Fruit fly (Drosophila melanogaster) whole organism, embryonic: ENCODE data around the gene CG12477.

Experiments used
- Ada2b ChIP-seq: fragments of 200-800 bp; sonication (Bioruptor generic); IDR thresholded peaks from 2 replicates; pipeline ENCODE4 v1.3.6; 2022; ENCODE audit warnings: missing biosample characterization, missing genetic modification characterization
- CG10147 ChIP-seq: fragments of 200-800 bp; sonication (Bioruptor generic); optimal IDR thresholded peaks from 2 replicates; lab custom pipeline; 2019; ENCODE audit warnings: missing biosample characterization, mild to moderate bottlenecking, missing genetic modification characterization, moderate library complexity
- CG10431 ChIP-seq: fragments of 200-800 bp; sonication (Bioruptor generic); optimal IDR thresholded peaks from 3 replicates; lab custom pipeline; 2018; ENCODE audit warnings: missing biosample characterization, mild to moderate bottlenecking, missing genetic modification characterization
- CG10979 ChIP-seq: fragments of 200-800 bp; sonication (Bioruptor generic); optimal IDR thresholded peaks from 2 replicates; lab custom pipeline; 2018; ENCODE audit warnings: missing biosample characterization, mild to moderate bottlenecking, missing genetic modification characterization, moderate library complexity
- CG12071 ChIP-seq: fragments of 200-800 bp; sonication (Bioruptor generic); optimal IDR thresholded peaks from 3 replicates; lab custom pipeline; 2018; ENCODE audit warnings: missing biosample characterization, mild to moderate bottlenecking, missing genetic modification characterization
- CG12155 ChIP-seq: fragments of 200-800 bp; sonication (Bioruptor generic); optimal IDR thresholded peaks from 3 replicates; lab custom pipeline; 2016; ENCODE audit warnings: missing biosample characterization, missing genetic modification characterization
- CG12236 ChIP-seq: fragments of 200-800 bp; sonication (Bioruptor generic); optimal IDR thresholded peaks from 2 replicates; lab custom pipeline; 2016; ENCODE audit warnings: missing biosample characterization, missing genetic modification characterization
- CG13296 ChIP-seq: fragments of 200-800 bp; sonication (Bioruptor generic); optimal IDR thresholded peaks from 3 replicates; lab custom pipeline; 2018; ENCODE audit warnings: missing biosample characterization, mild to moderate bottlenecking, missing genetic modification characterization
- CG13894 ChIP-seq: fragments of 200-800 bp; sonication (Bioruptor generic); optimal IDR thresholded peaks from 3 replicates; lab custom pipeline; 2018; ENCODE audit warnings: missing biosample characterization, mild to moderate bottlenecking, missing genetic modification characterization, moderate library complexity
- CG14441 ChIP-seq: fragments of 200-800 bp; sonication (Bioruptor generic); IDR thresholded peaks from 2 replicates; pipeline ENCODE4 v1.3.6; 2022; ENCODE audit warnings: missing biosample characterization, missing genetic modification characterization
- CG15073 ChIP-seq: fragments of 200-800 bp; sonication (Bioruptor generic); optimal IDR thresholded peaks from 2 replicates; lab custom pipeline; 2016; ENCODE audit warnings: missing biosample characterization, missing genetic modification characterization
- CG1602 ChIP-seq: fragments of 200-800 bp; sonication (Bioruptor generic); optimal IDR thresholded peaks from 3 replicates; lab custom pipeline; 2016; ENCODE audit warnings: missing biosample characterization, missing genetic modification characterization
- CG18262 ChIP-seq: fragments of 200-800 bp; optimal IDR thresholded peaks from 3 replicates; lab custom pipeline; 2019; ENCODE audit warnings: missing biosample characterization, mild to moderate bottlenecking, missing genetic modification characterization, moderate library complexity
- CG18476 ChIP-seq: fragments of 200-800 bp; sonication (Bioruptor generic); optimal IDR thresholded peaks from 2 replicates; lab custom pipeline; 2016; ENCODE audit warnings: missing biosample characterization, mild to moderate bottlenecking, missing genetic modification characterization
- CG2712 ChIP-seq: fragments of 200-800 bp; optimal IDR thresholded peaks from 3 replicates; lab custom pipeline; 2019; ENCODE audit warnings: missing biosample characterization, mild to moderate bottlenecking, missing genetic modification characterization, moderate library complexity
- CG3163 ChIP-seq: fragments of 200-800 bp; sonication (Bioruptor generic); optimal IDR thresholded peaks from 3 replicates; lab custom pipeline; 2016; ENCODE audit warnings: missing biosample characterization, missing genetic modification characterization
- CG32767 ChIP-seq: fragments of 200-800 bp; sonication (Bioruptor generic); IDR thresholded peaks from 2 replicates; pipeline ENCODE4 v1.3.6; 2022; ENCODE audit warnings: missing biosample characterization, missing genetic modification characterization
- CG3407 ChIP-seq: fragments of 200-800 bp; sonication (Bioruptor generic); optimal IDR thresholded peaks from 2 replicates; lab custom pipeline; 2018; ENCODE audit warnings: missing biosample characterization, mild to moderate bottlenecking, missing genetic modification characterization
- CG3726 ChIP-seq: fragments of 200-800 bp; sonication (Bioruptor generic); IDR thresholded peaks from 3 replicates; pipeline ENCODE4, ENCODE4 v1.3.6; 2022; ENCODE audit warnings: missing biosample characterization, missing genetic modification characterization
- CG4404 ChIP-seq: fragments of 200-800 bp; sonication (Bioruptor generic); IDR thresholded peaks from 2 replicates; pipeline ENCODE4 v1.3.6; 2022; ENCODE audit warnings: missing biosample characterization, missing genetic modification characterization
- CG4854 ChIP-seq: fragments of 200-800 bp; sonication (Bioruptor generic); optimal IDR thresholded peaks from 2 replicates; lab custom pipeline; 2016; ENCODE audit warnings: missing biosample characterization, missing genetic modification characterization, inconsistent platforms
- CG8281 ChIP-seq: fragments of 200-800 bp; sonication (Bioruptor generic); optimal IDR thresholded peaks from 2 replicates; lab custom pipeline; 2018; ENCODE audit warnings: missing biosample characterization, mild to moderate bottlenecking, missing genetic modification characterization, moderate library complexity
- CG9215 ChIP-seq: fragments of 200-800 bp; sonication (Bioruptor generic); IDR thresholded peaks from 2 replicates; pipeline ENCODE4 v1.3.6; 2022; ENCODE audit warnings: missing biosample characterization, missing genetic modification characterization
- CG9609 ChIP-seq: fragments of 200-800 bp; sonication (Bioruptor generic); optimal IDR thresholded peaks from 3 replicates; lab custom pipeline; 2016; ENCODE audit warnings: missing biosample characterization, missing genetic modification characterization
- Gsc ChIP-seq: fragments of 200-800 bp; sonication (Bioruptor generic); IDR thresholded peaks from 2 replicates; pipeline ENCODE4 v1.3.6; 2022; ENCODE audit warnings: missing biosample characterization, missing genetic modification characterization
- HLHmδ ChIP-seq: fragments of 200-800 bp; sonication (Bioruptor generic); optimal IDR thresholded peaks from 2 replicates; lab custom pipeline; 2018; ENCODE audit warnings: missing biosample characterization, mild to moderate bottlenecking, missing genetic modification characterization, moderate library complexity
- Hr78 ChIP-seq, 2 experiments: fragments of 200-800 bp in 1 of 2; fragments of >200 bp in 1 of 2; sonication (Bioruptor generic) in 1 of 2; optimal IDR thresholded peaks; 2 replicates each; lab custom pipeline; 2017 to 2019; ENCODE audit warnings: missing biosample characterization in 2 of 2, missing genetic modification characterization in 2 of 2, mild to moderate bottlenecking in 1 of 2, moderate library complexity in 1 of 2
- Max ChIP-seq: fragments of 200-800 bp; sonication (Bioruptor generic); optimal IDR thresholded peaks from 2 replicates; lab custom pipeline; 2016; ENCODE audit warnings: missing biosample characterization, mild to moderate bottlenecking, missing genetic modification characterization
- Myb ChIP-seq: fragments of 200-800 bp; sonication (Bioruptor generic); optimal IDR thresholded peaks from 2 replicates; lab custom pipeline; 2016; ENCODE audit warnings: missing biosample characterization, missing genetic modification characterization
- Nf-YA ChIP-seq: fragments of 200-800 bp; sonication (Bioruptor generic); IDR thresholded peaks from 2 replicates; pipeline ENCODE4 v1.3.6; 2022; ENCODE audit warnings: missing biosample characterization, missing genetic modification characterization
- Sry-β ChIP-seq: fragments of 200-800 bp; sonication (Bioruptor generic); optimal IDR thresholded peaks from 2 replicates; lab custom pipeline; 2018; ENCODE audit warnings: missing biosample characterization, mild to moderate bottlenecking, missing genetic modification characterization, moderate library complexity
- Taf1 ChIP-seq: fragments of 200-800 bp; sonication (Bioruptor generic); IDR thresholded peaks from 2 replicates; pipeline ENCODE4 v1.3.6; 2022; ENCODE audit warnings: missing biosample characterization, missing genetic modification characterization
- Xbp1 ChIP-seq: fragments of 200-800 bp; sonication (Bioruptor generic); optimal IDR thresholded peaks from 3 replicates; lab custom pipeline; 2016; ENCODE audit warnings: missing biosample characterization, mild to moderate bottlenecking, missing genetic modification characterization
- ab ChIP-seq: fragments of 200-800 bp; sonication (Bioruptor generic); optimal IDR thresholded peaks from 2 replicates; lab custom pipeline; 2016; ENCODE audit warnings: missing biosample characterization, missing genetic modification characterization
- amos ChIP-seq: fragments of 200-800 bp; sonication (Bioruptor generic); IDR thresholded peaks from 2 replicates; pipeline ENCODE4 v1.3.6; 2022; ENCODE audit warnings: missing biosample characterization, missing genetic modification characterization; ENCODE audit not compliant: partially characterized antibody
- ato ChIP-seq: fragments of 200-800 bp; sonication (Bioruptor generic); IDR thresholded peaks from 2 replicates; pipeline ENCODE4 v1.3.6; 2022; ENCODE audit warnings: missing biosample characterization, missing genetic modification characterization; ENCODE audit not compliant: partially characterized antibody
- croc ChIP-seq: fragments of 200-800 bp; sonication (Bioruptor generic); conservative IDR thresholded peaks from 3 replicates; pipeline ENCODE4 v1.3.6; 2022; ENCODE audit warnings: missing biosample characterization, missing genetic modification characterization
- da ChIP-seq: fragments of 200-800 bp; sonication (Bioruptor generic); optimal IDR thresholded peaks from 2 replicates; lab custom pipeline; 2016; ENCODE audit warnings: missing biosample characterization, missing genetic modification characterization
- dati ChIP-seq: fragments of 200-800 bp; sonication (Bioruptor generic); IDR thresholded peaks from 2 replicates; pipeline ENCODE4 v1.3.6; 2022; ENCODE audit warnings: missing biosample characterization, missing genetic modification characterization
- fu2 ChIP-seq: fragments of 200-800 bp; sonication (Bioruptor generic); optimal IDR thresholded peaks from 2 replicates; lab custom pipeline; 2016; ENCODE audit warnings: missing biosample characterization, missing genetic modification characterization
- gem ChIP-seq: fragments of 200-800 bp; sonication (Bioruptor generic); optimal IDR thresholded peaks from 2 replicates; lab custom pipeline; 2019; ENCODE audit warnings: missing biosample characterization, mild to moderate bottlenecking, missing genetic modification characterization, moderate library complexity
- grn ChIP-seq: fragments of 200-800 bp; sonication (Bioruptor generic); optimal IDR thresholded peaks from 3 replicates; lab custom pipeline; 2017; ENCODE audit warnings: missing biosample characterization, missing genetic modification characterization
- gsb-n ChIP-seq: fragments of 200-800 bp; sonication (Bioruptor generic); optimal IDR thresholded peaks from 3 replicates; lab custom pipeline; 2018; ENCODE audit warnings: missing biosample characterization, mild to moderate bottlenecking, missing genetic modification characterization
- h ChIP-seq: fragments of >200 bp; optimal IDR thresholded peaks from 2 replicates; lab custom pipeline; 2017
- lmd ChIP-seq: fragments of 200-800 bp; sonication (Bioruptor generic); IDR thresholded peaks from 2 replicates; pipeline ENCODE4 v1.3.6; 2022; ENCODE audit warnings: missing biosample characterization, missing genetic modification characterization
- otp ChIP-seq: fragments of 200-800 bp; sonication (Bioruptor generic); IDR thresholded peaks from 3 replicates; pipeline ENCODE4, ENCODE4 v1.3.6; 2022; ENCODE audit warnings: missing biosample characterization, missing genetic modification characterization
- pzg ChIP-seq: fragments of 200-800 bp; sonication (Bioruptor generic); optimal IDR thresholded peaks from 3 replicates; lab custom pipeline; 2018; ENCODE audit warnings: missing biosample characterization, mild to moderate bottlenecking, missing genetic modification characterization, moderate library complexity
- trh ChIP-seq: fragments of 200-800 bp; sonication (Bioruptor generic); optimal IDR thresholded peaks from 2 replicates; lab custom pipeline; 2016; ENCODE audit warnings: missing biosample characterization, missing genetic modification characterization
- vvl ChIP-seq: fragments of 200-800 bp; sonication (Bioruptor generic); IDR thresholded peaks from 2 replicates; pipeline ENCODE4 v1.3.6; 2022; ENCODE audit warnings: missing biosample characterization, missing genetic modification characterization
- zen ChIP-seq: fragments of 200-800 bp; sonication (Bioruptor generic); optimal IDR thresholded peaks from 3 replicates; lab custom pipeline; 2018; ENCODE audit warnings: missing biosample characterization, mild to moderate bottlenecking, missing genetic modification characterization, moderate library complexity
- zfh2 ChIP-seq: fragments of 200-800 bp; sonication (Bioruptor generic); optimal IDR thresholded peaks from 2 replicates; lab custom pipeline; 2016; ENCODE audit warnings: missing biosample characterization, missing genetic modification characterization

The CG12477 gene

dm6 chr3L:18756293-18756887 lies 33.3 kb upstream of the CG12477 start (continued):
- peak; percentile 12; the same call in 1 of the 2 replicates for TF ChIP-seq Nf-YA (GFP tag; lab: Robert Waterston, UW)
- no peak for TF ChIP-seq CG10431 (GFP tag; lab: Kevin White, UChicago)
- no peak for TF ChIP-seq trh (GFP tag; lab: Kevin White, UChicago)
- TF ChIP-seq Myb (GFP tag; lab: Kevin White, UChicago): no peak
- TF ChIP-seq CG4404 (GFP tag; lab: Robert Waterston, UW): no peak
- TF ChIP-seq CG32767 (GFP tag; lab: Robert Waterston, UW): no peak
- no peak for TF ChIP-seq dati (GFP tag; lab: Robert Waterston, UW)
- peak; percentile 73 for TF ChIP-seq CG18262
- TF ChIP-seq pzg (GFP tag; lab: Kevin White, UChicago): no peak
- no peak for TF ChIP-seq fu2
- no peak for TF ChIP-seq CG13894 (tag; lab: Kevin White, UChicago)
- no peak for TF ChIP-seq Hr78 (GFP tag; optimal IDR thresholded peaks at IDR 0.05; lab: Kevin White, UChicago)
- TF ChIP-seq CG1602: peak; percentile 36
- no peak for TF ChIP-seq ato (GFP tag; lab: Robert Waterston, UW)
- TF ChIP-seq CG9609 (GFP tag; lab: Kevin White, UChicago): no peak
- peak; percentile 74 for TF ChIP-seq gem (tag; lab: Kevin White, UChicago)
- TF ChIP-seq gsb-n (tag; lab: Kevin White, UChicago): peak; percentile 9
- peak; percentile 24 for TF ChIP-seq CG3407
- TF ChIP-seq grn (GFP tag; lab: Kevin White, UChicago): no peak
- no peak for TF ChIP-seq amos (GFP tag; lab: Robert Waterston, UW)
- TF ChIP-seq Max (GFP tag; lab: Kevin White, UChicago): peak; percentile 43
- TF ChIP-seq CG13296 (GFP tag; lab: Kevin White, UChicago): no peak
- no peak for TF ChIP-seq CG8281 (tag; lab: Kevin White, UChicago)
- TF ChIP-seq Xbp1: peak; percentile 51
- TF ChIP-seq CG3163 (GFP tag; lab: Kevin White, UChicago): no peak
- 0 out of 2 replicates have a peak, but pooled peaks have one; percentile 33 for TF ChIP-seq Ada2b (GFP tag; lab: Robert Waterston, UW)
- TF ChIP-seq Sry-β (GFP tag; lab: Kevin White, UChicago): no peak
- TF ChIP-seq ab (GFP tag; lab: Kevin White, UChicago): no peak
- no peak for TF ChIP-seq zen (tag; lab: Kevin White, UChicago)
- TF ChIP-seq CG2712 (tag; lab: Kevin White, UChicago): peak; percentile 62
- TF ChIP-seq zfh2 (GFP tag; lab: Kevin White, UChicago): no peak
- no peak for TF ChIP-seq CG18476 (GFP tag; lab: Kevin White, UChicago)
- TF ChIP-seq CG14441: 0 out of 2 replicates have a peak, but pooled peaks have one; percentile 17
- no peak for TF ChIP-seq CG12071 (GFP tag; lab: Kevin White, UChicago)
- TF ChIP-seq h (lab: Kevin White, UChicago): no peak
- no peak for TF ChIP-seq HLHmδ (GFP tag; lab: Kevin White, UChicago)
- no peak for TF ChIP-seq CG15073 (GFP tag; lab: Kevin White, UChicago)
- no peak for TF ChIP-seq Gsc
- no peak for TF ChIP-seq CG12236 (GFP tag; lab: Kevin White, UChicago)
- no peak for TF ChIP-seq CG3726 (GFP tag; lab: Robert Waterston, UW)
- TF ChIP-seq lmd: no peak; the same call in none of the 2 replicates
- no peak for TF ChIP-seq CG12155
- no peak for TF ChIP-seq croc (GFP tag; lab: Robert Waterston, UW)
- peak; percentile 41 for TF ChIP-seq CG10147
- TF ChIP-seq CG4854 (GFP tag; lab: Kevin White, UChicago): no peak
- TF ChIP-seq otp (GFP tag; lab: Robert Waterston, UW): no peak
- no peak for TF ChIP-seq CG9215 (GFP tag; lab: Robert Waterston, UW)
- 0 out of 2 replicates have a peak, but pooled peaks have one; percentile 14 for TF ChIP-seq vvl (GFP tag; lab: Robert Waterston, UW)
- TF ChIP-seq Taf1 (GFP tag; lab: Robert Waterston, UW): no peak
- no peak for TF ChIP-seq da (GFP tag; lab: Kevin White, UChicago)
- peak; percentile 58 for TF ChIP-seq CG10979 (tag; lab: Kevin White, UChicago)
